Worm (Caenorhabditis elegans): ENCODE measurements around the gene ZC239.3.
"Not testable (repeated sequence)": the region's sequence is repeated elsewhere in the genome, so short reads cannot be mapped to it uniquely, and the experiment has no call there.

DNA sequence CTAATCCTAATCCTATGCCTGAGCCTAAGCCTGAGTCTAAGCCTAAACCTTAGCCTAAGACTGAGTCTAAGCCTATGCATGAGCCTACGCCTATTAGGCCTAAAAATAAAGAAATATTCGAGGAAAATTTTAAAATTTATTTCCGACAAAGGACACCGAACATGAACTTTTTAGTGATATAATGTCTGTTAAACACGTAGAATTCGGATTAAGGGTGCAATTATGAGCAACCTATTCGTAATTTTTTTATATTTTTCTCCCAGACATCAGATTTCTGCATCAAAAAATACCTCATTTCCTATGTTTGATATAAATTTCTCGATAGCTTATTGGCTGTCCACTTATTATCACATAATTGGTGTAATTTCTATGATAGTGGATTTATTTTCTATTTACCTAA is 26.8 kb upstream of the ZC239.3 start, which contains the start of gene Y27F2A.11:
- not testable (repeated sequence) for TF ChIP-seq fkh-10 (GFP tag; optimal IDR thresholded peaks at IDR 0.05); nhr-111 (GFP tag; optimal IDR thresholded peaks at IDR 0.05); ama-1 (optimal IDR thresholded peaks at IDR 0.05); skn-1 (tag; optimal IDR thresholded peaks at IDR 0.05); zfp-2 (tag; optimal IDR thresholded peaks at IDR 0.05); egl-27 (tag; optimal IDR thresholded peaks at IDR 0.05); lin-13 (GFP tag; optimal IDR thresholded peaks at IDR 0.05); snpc-4 (tag; optimal IDR thresholded peaks at IDR 0.05); ceh-82 (tag; optimal IDR thresholded peaks at IDR 0.05); ceh-20 (GFP tag; IDR thresholded peaks at IDR 0.05); F37D6.2 (tag; optimal IDR thresholded peaks at IDR 0.05); lin-15B (tag; optimal IDR thresholded peaks at IDR 0.05); daf-19 (GFP tag; conservative IDR thresholded peaks at IDR 0.05); nhr-6 (tag; optimal IDR thresholded peaks at IDR 0.05)

Measured in whole organism, L4 larva.